Fruit fly (Drosophila melanogaster): ENCODE measurements around the gene CG9951.

The CG9951 gene

DNA sequence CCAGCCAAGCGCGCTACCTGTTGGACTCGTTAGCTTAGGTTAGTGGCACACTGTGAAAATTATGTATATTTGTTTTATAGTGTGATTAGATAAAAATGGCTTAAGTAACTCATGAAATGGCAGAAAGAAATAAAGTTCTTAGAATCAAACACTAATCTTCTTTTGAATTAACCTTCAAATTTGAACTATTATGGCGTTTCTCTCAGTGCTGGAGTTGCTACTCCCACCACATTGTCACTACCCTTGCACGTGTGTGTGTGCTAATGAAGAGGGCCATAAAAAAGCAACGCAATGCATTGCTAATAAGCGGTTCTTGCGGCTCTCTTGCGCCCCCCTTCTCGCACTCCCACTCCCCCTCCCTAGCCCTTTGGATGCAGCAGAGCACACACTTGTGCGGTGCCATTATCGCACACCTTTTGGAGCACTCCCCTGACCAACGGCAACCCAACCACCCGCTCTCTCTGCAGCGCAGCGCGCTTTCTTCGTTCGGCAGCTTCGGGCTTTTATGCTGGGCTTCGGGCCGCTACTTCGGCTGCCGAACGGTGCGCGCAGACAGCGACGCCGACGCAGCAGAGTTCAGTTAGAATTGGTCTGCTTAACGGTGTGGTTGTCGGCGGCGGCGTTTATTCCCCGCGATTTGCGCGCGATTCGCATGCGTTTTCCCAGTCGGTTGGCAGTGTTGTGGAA is 27.8 kb downstream of the CG9951 start (continued):
- TF ChIP-seq mld (GFP tag; IDR thresholded peaks at IDR 0.05; ENCODE audit: partially characterized antibody): no peak
- peak; percentile 58 for TF ChIP-seq psq (GFP tag; optimal IDR thresholded peaks at IDR 0.05)
- peak; percentile 23 for TF ChIP-seq MESR4 (GFP tag; optimal IDR thresholded peaks at IDR 0.05)
- TF ChIP-seq CrebB (tag; optimal IDR thresholded peaks at IDR 0.05): peak; percentile 78
- TF ChIP-seq scrt (GFP tag; optimal IDR thresholded peaks at IDR 0.05): peak; percentile 76
- TF ChIP-seq fru (optimal IDR thresholded peaks at IDR 0.05): no peak
- peak; percentile 74 for TF ChIP-seq CG10431 (GFP tag; optimal IDR thresholded peaks at IDR 0.05)
- TF ChIP-seq HmgD (GFP tag; optimal IDR thresholded peaks at IDR 0.05): peak; percentile 7
- peak; percentile 72 for TF ChIP-seq caup (GFP tag; optimal IDR thresholded peaks at IDR 0.05; ENCODE audit: severe bottlenecking)
- peak; percentile 18; the same call in 1 of the 3 replicates for TF ChIP-seq CG34224 (GFP tag; IDR thresholded peaks at IDR 0.05; ENCODE audit: partially characterized antibody)
- TF ChIP-seq Mad (GFP tag; optimal IDR thresholded peaks at IDR 0.05): peak; percentile 55
- TF ChIP-seq tna (GFP tag; IDR thresholded peaks at IDR 0.05; ENCODE audit: partially characterized antibody): peak; percentile 49; the same call in 1 of the 2 replicates
- TF ChIP-seq Nf-YC (tag; optimal IDR thresholded peaks at IDR 0.05): peak; percentile 36
- peak; percentile 81; the same call in 2 of the 3 replicates for TF ChIP-seq sr (GFP tag; IDR thresholded peaks at IDR 0.05)
- peak; percentile 91 for TF ChIP-seq bab2 (GFP tag; optimal IDR thresholded peaks at IDR 0.05)
- peak; percentile 95 for TF ChIP-seq zfh1 (GFP tag; IDR thresholded peaks at IDR 0.05)
- no peak for TF ChIP-seq gfzf (GFP tag; optimal IDR thresholded peaks at IDR 0.05)
- TF ChIP-seq C15 (GFP tag; IDR thresholded peaks at IDR 0.05): no peak; the same call in 2 of the 3 replicates
- TF ChIP-seq Hey (tag; optimal IDR thresholded peaks at IDR 0.05): peak; percentile 54
- TF ChIP-seq jumu (GFP tag; optimal IDR thresholded peaks at IDR 0.05): peak; percentile 86
- TF ChIP-seq Mes4 (GFP tag; optimal IDR thresholded peaks at IDR 0.05): peak; percentile 89
- TF ChIP-seq Atf6 (GFP tag; IDR thresholded peaks at IDR 0.05): peak; percentile 84
- peak; percentile 70 for TF ChIP-seq CG4404 (GFP tag; IDR thresholded peaks at IDR 0.05)
- peak; percentile 85 for TF ChIP-seq CG18764 (GFP tag; optimal IDR thresholded peaks at IDR 0.05)
- TF ChIP-seq Rfx (GFP tag; IDR thresholded peaks at IDR 0.05): peak; percentile 75
- peak; percentile 73 for TF ChIP-seq ewg (GFP tag; optimal IDR thresholded peaks at IDR 0.05)
- TF ChIP-seq CG6791 (GFP tag; IDR thresholded peaks at IDR 0.05; ENCODE audit: partially characterized antibody): no peak; the same call in 2 of the 3 replicates
- TF ChIP-seq MTF-1 (GFP tag; optimal IDR thresholded peaks at IDR 0.05; ENCODE audit: borderline replicate concordance): peak; percentile 80
- peak; percentile 83 for TF ChIP-seq CG2889 (GFP tag; IDR thresholded peaks at IDR 0.05)
- peak; percentile 78 for TF ChIP-seq ro (GFP tag; IDR thresholded peaks at IDR 0.05)
- no peak for TF ChIP-seq Doc3 (GFP tag; IDR thresholded peaks at IDR 0.05; ENCODE audit: partially characterized antibody)
- TF ChIP-seq Hr39 (optimal IDR thresholded peaks at IDR 0.05): no peak
- peak; percentile 93 for TF ChIP-seq tin (GFP tag; optimal IDR thresholded peaks at IDR 0.05)
- peak; percentile 97 for TF ChIP-seq vvl (GFP tag; IDR thresholded peaks at IDR 0.05)
- TF ChIP-seq BEAF-32 (GFP tag; optimal IDR thresholded peaks at IDR 0.05): no peak
- peak in 1 of 3 experiments; percentile 89 for TF ChIP-seq lola (GFP tag; optimal IDR thresholded peaks at IDR 0.05)
- peak; percentile 70 for TF ChIP-seq wek (GFP tag; optimal IDR thresholded peaks at IDR 0.05)
- no peak for TF ChIP-seq Dref (GFP tag; IDR thresholded peaks at IDR 0.05)
- TF ChIP-seq klu (GFP tag; IDR thresholded peaks at IDR 0.05): peak; percentile 79
- TF ChIP-seq Antp (GFP tag; optimal IDR thresholded peaks at IDR 0.05): peak; percentile 88
- TF ChIP-seq Elba2 (GFP tag; optimal IDR thresholded peaks at IDR 0.05): peak; percentile 36
- TF ChIP-seq Mrtf (GFP tag; IDR thresholded peaks at IDR 0.05): peak; percentile 83
- TF ChIP-seq CG4328 (GFP tag; optimal IDR thresholded peaks at IDR 0.05): peak; percentile 59
- peak; percentile 89 for TF ChIP-seq bcd (GFP tag; optimal IDR thresholded peaks at IDR 0.05)
- peak; percentile 92 for TF ChIP-seq CG6254 (GFP tag; optimal IDR thresholded peaks at IDR 0.05)
- peak; percentile 93 for TF ChIP-seq otp (GFP tag; IDR thresholded peaks at IDR 0.05)
- peak; percentile 51 for TF ChIP-seq slou (GFP tag; optimal IDR thresholded peaks at IDR 0.05)
- peak; percentile 95 for TF ChIP-seq HLH3B (GFP tag; IDR thresholded peaks at IDR 0.05)
- peak; percentile 85 for TF ChIP-seq CG10267 (tag; optimal IDR thresholded peaks at IDR 0.05)

Data from whole organism, embryonic.